Worm (Caenorhabditis elegans): ENCODE measurements around the gene nas-38.

The nas-38 gene

DNA sequence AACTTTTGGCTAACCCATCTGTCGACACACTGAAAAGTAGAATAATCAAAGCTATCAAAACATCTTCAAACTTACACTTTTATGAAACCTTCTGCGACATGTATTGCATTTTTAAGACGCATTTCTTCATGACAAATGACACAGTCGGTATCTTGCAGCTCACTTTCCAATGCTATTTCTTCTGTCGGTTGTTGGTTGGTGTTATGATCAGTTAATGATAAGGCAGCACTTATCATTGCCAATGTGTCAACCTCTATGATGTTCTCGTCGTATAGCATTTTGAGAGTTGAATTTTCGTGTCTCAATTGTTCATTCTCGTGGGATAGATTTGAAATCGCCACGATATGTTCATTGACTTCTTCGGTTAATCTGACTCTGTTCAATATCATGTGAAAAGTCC is 4.5 kb upstream of the nas-38 start:
- no peak for TF ChIP-seq Y22D7AL.16 (tag; optimal IDR thresholded peaks at IDR 0.05)
- TF ChIP-seq K09A11.1 (tag; optimal IDR thresholded peaks at IDR 0.05; ENCODE audit: insufficient read depth) = no peak
- TF ChIP-seq ceh-48 (tag; optimal IDR thresholded peaks at IDR 0.05) = no peak
- TF ChIP-seq pax-1 (tag; optimal IDR thresholded peaks at IDR 0.05) = no peak
- TF ChIP-seq ceh-30 (tag; optimal IDR thresholded peaks at IDR 0.05) = no peak
- no peak for TF ChIP-seq ttx-3 (tag; optimal IDR thresholded peaks at IDR 0.05)
- no peak for TF ChIP-seq unc-3 (GFP tag; conservative IDR thresholded peaks at IDR 0.05)
- no peak for TF ChIP-seq unc-3 (tag; optimal IDR thresholded peaks at IDR 0.05)
- TF ChIP-seq C38D4.7 (GFP tag; optimal IDR thresholded peaks at IDR 0.05) = no peak
- no peak for TF ChIP-seq T23F11.4 (GFP tag; optimal IDR thresholded peaks at IDR 0.05)
- TF ChIP-seq tbx-2 (tag; optimal IDR thresholded peaks at IDR 0.05) = no peak
- TF ChIP-seq sox-2 (GFP tag; IDR thresholded peaks at IDR 0.05) = no peak
- no peak for TF ChIP-seq ceh-9 (tag; optimal IDR thresholded peaks at IDR 0.05)
- TF ChIP-seq sox-4 (tag; optimal IDR thresholded peaks at IDR 0.05) = no peak
- TF ChIP-seq ets-4 (tag; optimal IDR thresholded peaks at IDR 0.05) = no peak
- TF ChIP-seq odd-2 (tag; optimal IDR thresholded peaks at IDR 0.05) = no peak
- no peak for TF ChIP-seq ztf-16 (tag; optimal IDR thresholded peaks at IDR 0.05)
- no peak for TF ChIP-seq hlh-6 (tag; optimal IDR thresholded peaks at IDR 0.05)
- TF ChIP-seq lin-11 (tag; optimal IDR thresholded peaks at IDR 0.05) = no peak
- TF ChIP-seq sdc-2 (tag; optimal IDR thresholded peaks at IDR 0.05) = no peak

DNA sequence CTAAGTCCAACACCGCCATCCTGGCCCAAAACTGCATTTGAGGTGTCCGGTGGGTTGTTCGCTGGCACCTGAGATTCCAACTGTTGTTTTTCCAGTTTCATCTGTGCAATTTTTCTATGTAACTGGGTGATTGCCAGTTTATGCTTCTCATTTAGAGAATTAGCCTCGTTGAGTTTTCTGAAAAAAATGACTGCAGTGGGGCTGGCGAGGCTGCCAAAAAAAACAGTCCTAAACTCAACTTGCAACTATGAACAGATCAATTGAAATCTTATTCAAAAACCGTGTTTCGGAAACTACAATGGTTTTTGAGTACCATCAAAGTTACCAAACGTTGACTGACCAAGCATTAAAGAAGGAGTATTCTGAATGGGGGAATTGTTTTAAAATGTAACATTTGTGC is 4.1 kb upstream of the nas-38 start, which contains the start of gene F57C12.6:
Gene F57C12.6 (minus strand): TSS at position 101 of the 400 bp plus-strand sequence.
- TF ChIP-seq dmd-4 (tag; optimal IDR thresholded peaks at IDR 0.05; ENCODE audit: borderline replicate concordance) (no peak), lin-11 (tag; optimal IDR thresholded peaks at IDR 0.05) (no peak), dve-1 (tag; optimal IDR thresholded peaks at IDR 0.05) (no peak), ceh-2 (tag; optimal IDR thresholded peaks at IDR 0.05) (no peak), pat-9 (tag; optimal IDR thresholded peaks at IDR 0.05) (no peak), ceh-48 (tag; optimal IDR thresholded peaks at IDR 0.05) (no peak), ceh-22 (tag; optimal IDR thresholded peaks at IDR 0.05) (no peak), pqm-1 (tag; optimal IDR thresholded peaks at IDR 0.05) (no peak), hlh-13 (GFP tag; optimal IDR thresholded peaks at IDR 0.05) (no peak), madf-2 (tag; optimal IDR thresholded peaks at IDR 0.05) (no peak), unc-86 (tag; optimal IDR thresholded peaks at IDR 0.05) (no peak)

DNA sequence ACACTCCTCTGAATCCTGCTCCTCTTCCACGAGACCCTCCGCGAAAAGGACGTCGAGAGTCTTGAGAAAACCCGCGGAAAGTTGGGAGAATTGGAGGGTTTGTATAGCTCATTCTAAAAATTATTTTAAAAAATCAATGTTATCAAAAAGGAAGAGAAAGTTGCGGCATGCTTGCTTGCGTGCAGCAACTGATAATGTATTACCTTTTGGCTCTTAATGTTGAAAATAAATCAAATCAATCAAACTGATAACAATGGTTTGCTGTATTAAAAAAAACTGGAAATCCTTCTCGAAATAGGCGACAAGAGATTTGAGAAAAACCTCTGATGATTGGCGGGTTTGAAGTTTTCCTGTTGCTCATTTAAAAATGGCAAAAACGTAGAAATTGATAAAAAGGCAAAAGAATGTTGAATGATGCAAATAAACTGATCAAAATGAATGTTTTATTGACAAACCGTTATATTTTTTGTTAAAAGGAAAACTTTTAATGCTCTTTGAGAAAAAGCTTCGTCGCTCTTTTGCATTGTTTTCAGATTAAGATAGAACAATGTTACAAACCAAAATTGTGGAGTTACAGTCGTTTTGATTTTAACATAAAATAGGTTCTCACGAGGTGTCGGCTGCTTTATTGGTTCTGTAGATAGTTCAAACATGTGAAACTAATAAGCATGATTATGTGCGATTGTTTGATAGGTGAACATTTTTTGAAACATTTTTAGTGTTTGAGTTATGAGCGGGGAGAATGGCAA is 2.7 kb upstream of the nas-38 start:
- TF ChIP-seq hlh-8 (tag; optimal IDR thresholded peaks at IDR 0.05) (no peak), gmeb-2 (tag; optimal IDR thresholded peaks at IDR 0.05) (no peak), elt-2 (tag; optimal IDR thresholded peaks at IDR 0.05) (peak; percentile 58), C08G9.2 (tag; optimal IDR thresholded peaks at IDR 0.05) (no peak), F13H6.1 (tag; optimal IDR thresholded peaks at IDR 0.05) (no peak)

DNA sequence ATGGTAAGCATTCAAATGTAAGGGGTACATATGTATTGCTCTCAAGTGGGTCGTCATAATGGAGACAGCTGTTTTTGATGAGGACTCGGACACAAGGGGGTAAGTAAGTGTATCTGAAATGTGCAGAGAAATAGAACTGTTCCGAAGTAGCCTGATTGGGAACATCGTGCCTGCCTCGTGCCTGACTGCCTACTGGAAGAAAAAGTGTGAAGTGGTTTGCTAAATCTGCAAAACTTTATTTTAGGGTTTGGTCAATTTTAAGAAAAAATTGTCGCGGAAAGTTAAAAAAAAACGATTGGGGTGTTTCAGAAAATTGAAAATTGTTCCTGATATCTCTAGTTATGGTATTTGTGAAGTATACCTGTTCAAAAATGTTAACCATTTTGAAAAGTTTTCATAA is 762 bp upstream of the nas-38 start, which contains the start of gene hlh-19:
Gene hlh-19 (minus strand): TSS at position 101 of the 400 bp plus-strand sequence.
- TF ChIP-seq ztf-16 (tag; optimal IDR thresholded peaks at IDR 0.05) = no peak
- no peak for TF ChIP-seq pros-1 (tag; optimal IDR thresholded peaks at IDR 0.05)
- TF ChIP-seq che-1 (tag; optimal IDR thresholded peaks at IDR 0.05) = no peak
- TF ChIP-seq nhr-232 (tag; optimal IDR thresholded peaks at IDR 0.05) = no peak
- no peak for TF ChIP-seq pha-2 (tag; optimal IDR thresholded peaks at IDR 0.05)
- TF ChIP-seq lin-11 (tag; optimal IDR thresholded peaks at IDR 0.05) = no peak
- TF ChIP-seq hlh-15 (tag; optimal IDR thresholded peaks at IDR 0.05) = no peak
- TF ChIP-seq fkh-10 (GFP tag; optimal IDR thresholded peaks at IDR 0.05) = no peak
- no peak for TF ChIP-seq fkh-6 (tag; optimal IDR thresholded peaks at IDR 0.05)
